Fruit fly (Drosophila melanogaster) whole organism, embryonic: ENCODE measurements around the gene ftz-f1.
A peak's percentile ranks its signal among the peaks of the same experiment; 100 is the strongest.

ENCODE experiments used
- Abd-B ChIP-seq: fragments of 200-800 bp; sonication (Bioruptor generic); optimal IDR thresholded peaks from 2 replicates; lab custom pipeline; 2018; ENCODE audit warnings: missing biosample characterization, mild to moderate bottlenecking, missing genetic modification characterization, moderate library complexity
- Ada2b ChIP-seq: fragments of 200-800 bp; sonication (Bioruptor generic); IDR thresholded peaks from 2 replicates; pipeline ENCODE4 v1.3.6; 2022; ENCODE audit warnings: missing biosample characterization, missing genetic modification characterization
- Asciz ChIP-seq: fragments of 200-800 bp; sonication (Bioruptor generic); optimal IDR thresholded peaks from 2 replicates; lab custom pipeline; 2017; ENCODE audit warnings: missing biosample characterization, mild to moderate bottlenecking, missing genetic modification characterization, missing genetic modification reagents
- CG11504 ChIP-seq: fragments of 200-800 bp; sonication (Bioruptor generic); optimal IDR thresholded peaks from 3 replicates; lab custom pipeline; 2019; ENCODE audit warnings: missing biosample characterization, mild to moderate bottlenecking, missing genetic modification characterization, moderate library complexity
- CG12071 ChIP-seq: fragments of 200-800 bp; sonication (Bioruptor generic); optimal IDR thresholded peaks from 3 replicates; lab custom pipeline; 2018; ENCODE audit warnings: missing biosample characterization, mild to moderate bottlenecking, missing genetic modification characterization
- CG14710 ChIP-seq: fragments of 200-800 bp; sonication (Bioruptor generic); optimal IDR thresholded peaks from 3 replicates; lab custom pipeline; 2019; ENCODE audit warnings: missing biosample characterization, mild to moderate bottlenecking, missing genetic modification characterization, moderate library complexity
- CG17359 ChIP-seq: fragments of 200-800 bp; sonication (Bioruptor generic); optimal IDR thresholded peaks from 3 replicates; lab custom pipeline; 2018; ENCODE audit warnings: missing biosample characterization, mild to moderate bottlenecking, missing genetic modification characterization, moderate library complexity
- CG2678 ChIP-seq: fragments of 200-800 bp; sonication (Bioruptor generic); optimal IDR thresholded peaks from 3 replicates; lab custom pipeline; 2019; ENCODE audit warnings: missing biosample characterization, mild to moderate bottlenecking, missing genetic modification characterization, moderate library complexity
- CG2712 ChIP-seq: fragments of 200-800 bp; optimal IDR thresholded peaks from 3 replicates; lab custom pipeline; 2019; ENCODE audit warnings: missing biosample characterization, mild to moderate bottlenecking, missing genetic modification characterization, moderate library complexity
- CG2875 ChIP-seq: fragments of 200-800 bp; sonication (Bioruptor generic); optimal IDR thresholded peaks from 2 replicates; lab custom pipeline; 2017; ENCODE audit warnings: missing biosample characterization, mild to moderate bottlenecking, missing genetic modification characterization, missing genetic modification reagents
- CG30431 ChIP-seq: fragments of 200-800 bp; sonication (Bioruptor generic); optimal IDR thresholded peaks from 2 replicates; lab custom pipeline; 2017; ENCODE audit warnings: missing biosample characterization, missing genetic modification characterization
- CG31441 ChIP-seq: fragments of 200-800 bp; sonication (Bioruptor generic); IDR thresholded peaks from 2 replicates; pipeline ENCODE4 v1.3.6; 2022; ENCODE audit warnings: missing biosample characterization, missing genetic modification characterization
- CG33213 ChIP-seq: fragments of 200-800 bp; sonication (Bioruptor generic); optimal IDR thresholded peaks from 3 replicates; lab custom pipeline; 2016; ENCODE audit warnings: missing biosample characterization, missing genetic modification characterization
- CG6689 ChIP-seq: fragments of 200-800 bp; sonication (Bioruptor generic); IDR thresholded peaks from 2 replicates; pipeline ENCODE4 v1.3.6; 2022; ENCODE audit warnings: missing biosample characterization, missing genetic modification characterization
- CG7839 ChIP-seq: fragments of 200-800 bp; sonication (Bioruptor generic); optimal IDR thresholded peaks from 3 replicates; lab custom pipeline; 2018; ENCODE audit warnings: missing biosample characterization, mild to moderate bottlenecking, missing genetic modification characterization, moderate library complexity
- D19A ChIP-seq: fragments of 200-800 bp; optimal IDR thresholded peaks from 3 replicates; lab custom pipeline; 2019; ENCODE audit warnings: missing biosample characterization, mild to moderate bottlenecking, missing genetic modification characterization, moderate library complexity
- Dbx ChIP-seq: fragments of 200-800 bp; sonication (Bioruptor generic); IDR thresholded peaks from 3 replicates; pipeline ENCODE4 v1.3.6; 2022; ENCODE audit warnings: missing biosample characterization, missing genetic modification characterization
- Dll ChIP-seq: fragments of 200-800 bp; sonication (Bioruptor generic); IDR thresholded peaks from 4 replicates; pipeline ENCODE4 v1.3.6; 2022; ENCODE audit warnings: missing biosample characterization, missing genetic modification characterization; ENCODE audit not compliant: partially characterized antibody
- Hand ChIP-seq: fragments of 200-800 bp; sonication (Bioruptor generic); optimal IDR thresholded peaks from 2 replicates; lab custom pipeline; 2017; ENCODE audit warnings: mild to moderate bottlenecking, missing biosample characterization, missing genetic modification reagents, missing genetic modification characterization
- Hr51 ChIP-seq, 2 experiments: fragments of 200-800 bp; sonication (Bioruptor generic); optimal IDR thresholded peaks; 2 replicates in 1 of 2; 3 replicates in 1 of 2; lab custom pipeline; 2016 to 2018; ENCODE audit warnings: missing biosample characterization in 2 of 2, missing genetic modification characterization in 2 of 2, mild to moderate bottlenecking in 1 of 2, moderate library complexity in 1 of 2
- Oli ChIP-seq: fragments of 200-800 bp; sonication (Bioruptor generic); optimal IDR thresholded peaks from 2 replicates; lab custom pipeline; 2018; ENCODE audit warnings: missing biosample characterization, mild to moderate bottlenecking, missing genetic modification characterization, moderate library complexity
- Ptx1 ChIP-seq: fragments of 200-800 bp; sonication (Bioruptor generic); IDR thresholded peaks from 2 replicates; pipeline ENCODE4 v1.3.6; 2022; ENCODE audit warnings: missing biosample characterization, missing genetic modification characterization
- Sox100B ChIP-seq: fragments of 200-800 bp; sonication (Bioruptor generic); optimal IDR thresholded peaks from 3 replicates; lab custom pipeline; 2018; ENCODE audit warnings: missing biosample characterization, mild to moderate bottlenecking, missing genetic modification characterization
- Sox102F ChIP-seq: fragments of 200-800 bp; sonication (Bioruptor generic); optimal IDR thresholded peaks from 2 replicates; lab custom pipeline; 2018; ENCODE audit warnings: missing biosample characterization, mild to moderate bottlenecking, missing genetic modification characterization, moderate library complexity
- Usf ChIP-seq: fragments of 200-800 bp; sonication (Bioruptor generic); optimal IDR thresholded peaks from 2 replicates; lab custom pipeline; 2017; ENCODE audit warnings: missing genotype, missing biosample characterization, missing genetic modification characterization
- al ChIP-seq: fragments of 200-800 bp; sonication (Bioruptor generic); IDR thresholded peaks from 2 replicates; pipeline ENCODE4 v1.3.6; 2022; ENCODE audit warnings: missing biosample characterization, missing genetic modification characterization
- az2 ChIP-seq: fragments of 200-800 bp; sonication (Bioruptor generic); optimal IDR thresholded peaks from 3 replicates; lab custom pipeline; 2016; ENCODE audit warnings: missing biosample characterization, missing genetic modification characterization
- btn ChIP-seq: fragments of 200-800 bp; sonication (Bioruptor generic); optimal IDR thresholded peaks from 2 replicates; lab custom pipeline; 2016; ENCODE audit warnings: missing biosample characterization, missing genetic modification characterization
- cwo ChIP-seq: fragments of 200-800 bp; sonication (Bioruptor generic); optimal IDR thresholded peaks from 3 replicates; lab custom pipeline; 2017; ENCODE audit warnings: missing biosample characterization, missing genetic modification characterization, mild to moderate bottlenecking, moderate library complexity, missing genetic modification reagents
- dmrt99B ChIP-seq: fragments of 200-800 bp; sonication (Bioruptor generic); optimal IDR thresholded peaks from 2 replicates; lab custom pipeline; 2018; ENCODE audit warnings: missing biosample characterization, mild to moderate bottlenecking, missing genetic modification characterization, moderate library complexity
- dysf ChIP-seq: fragments of 200-800 bp; sonication (Bioruptor generic); IDR thresholded peaks from 3 replicates; pipeline ENCODE4 v1.3.6; 2022; ENCODE audit warnings: missing biosample characterization, missing genetic modification characterization
- gem ChIP-seq: fragments of 200-800 bp; sonication (Bioruptor generic); optimal IDR thresholded peaks from 2 replicates; lab custom pipeline; 2019; ENCODE audit warnings: missing biosample characterization, mild to moderate bottlenecking, missing genetic modification characterization, moderate library complexity
- lov ChIP-seq, 2 experiments: fragments of 200-800 bp in 1 of 2; fragments of >200 bp in 1 of 2; sonication (Bioruptor generic) in 1 of 2; IDR thresholded peaks in 1 of 2; optimal IDR thresholded peaks in 1 of 2; 2 replicates in 1 of 2; 3 replicates in 1 of 2; pipeline versions ENCODE4 v1.3.6 to Lab custom; 2017 to 2022; ENCODE audit warnings: missing biosample characterization in 1 of 2, missing genetic modification characterization in 1 of 2
- mld ChIP-seq: fragments of 200-800 bp; sonication (Bioruptor generic); IDR thresholded peaks from 3 replicates; pipeline ENCODE4 v1.3.6; 2022; ENCODE audit warnings: missing biosample characterization, missing genetic modification characterization; ENCODE audit not compliant: partially characterized antibody
- nerfin-2 ChIP-seq: fragments of 200-800 bp; sonication (Bioruptor generic); IDR thresholded peaks from 2 replicates; pipeline ENCODE4 v1.3.6; 2022; ENCODE audit warnings: missing biosample characterization, missing genetic modification characterization; ENCODE audit not compliant: partially characterized antibody
- otp ChIP-seq: fragments of 200-800 bp; sonication (Bioruptor generic); IDR thresholded peaks from 3 replicates; pipeline ENCODE4, ENCODE4 v1.3.6; 2022; ENCODE audit warnings: missing biosample characterization, missing genetic modification characterization
- pan ChIP-seq, 4 experiments: fragments of >200 bp in 3 of 4; fragments of 200-800 bp in 1 of 4; sonication (Bioruptor generic) in 1 of 4; optimal IDR thresholded peaks in 3 of 4; IDR thresholded peaks in 1 of 4; 2 replicates each; pipeline versions ENCODE4 v1.3.6 to Lab custom; 2017 to 2022; ENCODE audit warnings: missing biosample characterization in 2 of 4, missing genetic modification characterization in 2 of 4, mixed read lengths in 1 of 4
- pnt ChIP-seq: fragments of 200-800 bp; sonication (Bioruptor generic); optimal IDR thresholded peaks from 3 replicates; lab custom pipeline; 2016; ENCODE audit warnings: missing biosample characterization, missing genetic modification characterization
- prd ChIP-seq, 3 experiments: fragments of >200 bp in 2 of 3; fragments of 200-800 bp in 1 of 3; sonication (Bioruptor generic) in 1 of 3; optimal IDR thresholded peaks in 2 of 3; IDR thresholded peaks in 1 of 3; 2 replicates in 2 of 3; 3 replicates in 1 of 3; pipeline versions ENCODE4 v1.3.6 to Lab custom; 2017 to 2022; ENCODE audit warnings: missing biosample characterization in 1 of 3, missing genetic modification characterization in 1 of 3
- row ChIP-seq: fragments of 200-800 bp; sonication (Bioruptor generic); IDR thresholded peaks from 3 replicates; pipeline ENCODE4 v1.3.6; 2022; ENCODE audit warnings: missing biosample characterization, missing genetic modification characterization
- sens ChIP-seq: fragments of 200-800 bp; sonication (Bioruptor generic); peaks from one replicate; lab custom pipeline; 2016; ENCODE audit warnings: missing biosample characterization, missing genetic modification characterization
- stc ChIP-seq: fragments of 200-800 bp; sonication (Bioruptor generic); IDR thresholded peaks from 2 replicates; pipeline ENCODE4 v1.3.6; 2022; ENCODE audit warnings: missing biosample characterization, missing genetic modification characterization
- stwl ChIP-seq: fragments of 200-800 bp; sonication (Bioruptor generic); optimal IDR thresholded peaks from 3 replicates; lab custom pipeline; 2018; ENCODE audit warnings: missing biosample characterization, mild to moderate bottlenecking, missing genetic modification characterization, moderate library complexity
- unpg ChIP-seq: fragments of 200-800 bp; sonication (Bioruptor generic); optimal IDR thresholded peaks from 3 replicates; lab custom pipeline; 2018; ENCODE audit warnings: missing biosample characterization, mild to moderate bottlenecking, missing genetic modification characterization, moderate library complexity
- zfh1 ChIP-seq: fragments of 200-800 bp; sonication (Bioruptor generic); IDR thresholded peaks from 3 replicates; pipeline ENCODE4 v1.3.6; 2022; ENCODE audit warnings: missing biosample characterization, missing genetic modification characterization

The ftz-f1 gene

dm6 chr3L:18799508-18800062 lies 1.5 kb downstream of the ftz-f1 start (continued):
- TF ChIP-seq mld (GFP tag; lab: Robert Waterston, UW) (no peak), lov (optimal IDR thresholded peaks at IDR 0.05; lab: Kevin White, UChicago) (no peak), lov (GFP tag; IDR thresholded peaks at IDR 0.05; lab: Robert Waterston, UW) (no peak), al (GFP tag; lab: Robert Waterston, UW) (no peak)
- TF ChIP-seq, all 482 proteins: peak for 0

- TF ChIP-seq CG11504 (peak; percentile 58), Dbx (GFP tag; lab: Robert Waterston, UW) (no peak), sens (GFP tag; lab: Kevin White, UChicago) (peak; percentile 45), cwo (GFP tag; lab: Kevin White, UChicago) (no peak), pan (optimal IDR thresholded peaks at IDR 0.05; lab: Kevin White, UChicago) (no peak), pan (GFP tag; optimal IDR thresholded peaks at IDR 0.05 in 1 of 2, IDR thresholded peaks at IDR 0.05 in 1 of 2) (no peak), CG33213 (no peak), CG2712 (no peak), Abd-B (GFP tag; lab: Kevin White, UChicago) (peak; percentile 25), az2 (GFP tag; lab: Kevin White, UChicago) (no peak), row (no peak; the same call in 2 of the 3 replicates), Oli (tag; lab: Kevin White, UChicago) (peak; percentile 17), Hand (no peak), CG14710 (tag; lab: Kevin White, UChicago) (no peak), CG17359 (tag; lab: Kevin White, UChicago) (peak; percentile 2), Hr51 (GFP tag; optimal IDR thresholded peaks at IDR 0.05; lab: Kevin White, UChicago) (peak in 1 of 2 experiments; percentile 50), dysf (no peak), dmrt99B (tag; lab: Kevin White, UChicago) (peak; percentile 55), gem (peak; percentile 21), Sox102F (peak; percentile 27), nerfin-2 (no peak), btn (no peak), CG7839 (no peak), unpg (GFP tag; lab: Kevin White, UChicago) (no peak), Ptx1 (GFP tag; lab: Robert Waterston, UW) (peak; percentile 41; the same call in 1 of the 2 replicates), D19A (tag; lab: Kevin White, UChicago) (peak; percentile 88), otp (GFP tag; lab: Robert Waterston, UW) (no peak), stc (GFP tag; lab: Robert Waterston, UW) (0 out of 2 replicates have a peak, but pooled peaks have one; percentile 16), prd (optimal IDR thresholded peaks at IDR 0.05; lab: Kevin White, UChicago) (no peak), prd (GFP tag; IDR thresholded peaks at IDR 0.05; lab: Robert Waterston, UW) (no peak), CG2678 (tag; lab: Kevin White, UChicago) (peak; percentile 12), Dll (GFP tag; lab: Robert Waterston, UW) (no peak)
These were observed 4.7 kb downstream of the ftz-f1 start for dm6 chr3L:18796376-18796775.

dm6 chr3L:18795056-18795841 lies 5.9 kb downstream of the ftz-f1 start:
- TF ChIP-seq pnt (GFP tag; lab: Kevin White, UChicago): no peak
- TF ChIP-seq Ada2b (GFP tag; lab: Robert Waterston, UW): no peak
- TF ChIP-seq Usf (GFP tag; lab: Kevin White, UChicago): no peak
- peak; percentile 56 for TF ChIP-seq CG31441 (GFP tag; lab: Robert Waterston, UW)
- peak; percentile 52 for TF ChIP-seq Asciz (GFP tag; lab: Kevin White, UChicago)
- no peak for TF ChIP-seq zfh1 (GFP tag; lab: Robert Waterston, UW)
- TF ChIP-seq CG12071 (GFP tag; lab: Kevin White, UChicago): no peak
- peak; percentile 19 for TF ChIP-seq CG2875 (GFP tag; lab: Kevin White, UChicago)
- TF ChIP-seq CG30431 (GFP tag; lab: Kevin White, UChicago): no peak
- TF ChIP-seq Sox100B: peak; percentile 72
- TF ChIP-seq CG6689: peak; percentile 13; the same call in 1 of the 2 replicates
- no peak for TF ChIP-seq stwl (tag; lab: Kevin White, UChicago)
- TF ChIP-seq Abd-B (GFP tag; lab: Kevin White, UChicago): peak; percentile 8
